Worm (Caenorhabditis elegans) whole organism, young adult: Measurements from ENCODE around the gene F21C10.4.
A peak's percentile ranks its signal among the peaks of the same experiment; 100 is the strongest.

Experiments used
- B0019.2 ChIP-seq: fragments of 200-800 bp; sonication (Bioruptor generic); conservative IDR thresholded peaks from 2 replicates; pipeline ENCODE4 v1.3.6; 2022; ENCODE audit warnings: missing genetic modification reagents, missing genetic modification characterization, missing compliant biosample characterization
- F23B12.7 ChIP-seq: sonication (generic microtip); optimal IDR thresholded peaks from 2 replicates; lab custom pipeline; 2017; ENCODE audit warnings: missing genetic modification characterization, mild to moderate bottlenecking, missing compliant biosample characterization, antibody characterized with exemption, moderate library complexity; ENCODE audit not compliant: insufficient read depth
- F39B2.1 ChIP-seq: fragments of 200-800 bp; sonication (Bioruptor generic); IDR thresholded peaks from 2 replicates; pipeline ENCODE4 v1.3.6; 2022; ENCODE audit warnings: missing genetic modification reagents, missing genetic modification characterization, missing compliant biosample characterization
- F55B11.4 ChIP-seq: sonication (generic microtip); optimal IDR thresholded peaks from 2 replicates; lab custom pipeline; 2016; ENCODE audit warnings: missing compliant biosample characterization, missing genetic modification characterization, borderline replicate concordance; ENCODE audit not compliant: insufficient read depth
- K11D2.4 ChIP-seq: fragments of 200-800 bp; sonication (Bioruptor generic); IDR thresholded peaks from 2 replicates; pipeline ENCODE4 v1.3.6; 2022; ENCODE audit warnings: missing genetic modification reagents, missing genetic modification characterization, missing compliant biosample characterization
- T26A5.8 ChIP-seq: sonication (generic microtip); optimal IDR thresholded peaks from 2 replicates; lab custom pipeline; 2016; ENCODE audit warnings: missing genetic modification characterization, missing compliant biosample characterization
- Y56A3A.18 ChIP-seq: fragments of 200-800 bp; sonication (Bioruptor generic); IDR thresholded peaks from 2 replicates; pipeline ENCODE4 v1.3.6; 2022; ENCODE audit warnings: missing genetic modification reagents, missing genetic modification characterization, missing compliant biosample characterization
- Y79H2A.3 ChIP-seq: fragments of 200-800 bp; sonication (Bioruptor generic); conservative IDR thresholded peaks from 2 replicates; pipeline ENCODE4 v1.3.6; 2022; ENCODE audit warnings: missing genetic modification reagents, missing genetic modification characterization, missing compliant biosample characterization
- Y95B8A.8 ChIP-seq: fragments of 200-800 bp; sonication (Bioruptor generic); IDR thresholded peaks from 2 replicates; pipeline ENCODE4 v1.3.6; 2022; ENCODE audit warnings: missing genetic modification reagents, missing genetic modification characterization, missing compliant biosample characterization
- aptf-3 ChIP-seq: fragments of 200-800 bp; sonication (Bioruptor generic); IDR thresholded peaks from 2 replicates; pipeline ENCODE4 v1.3.6; 2022; ENCODE audit warnings: missing genetic modification characterization, missing compliant biosample characterization
- athp-1 ChIP-seq: sonication (generic microtip); optimal IDR thresholded peaks from 2 replicates; lab custom pipeline; 2017; ENCODE audit warnings: mild to moderate bottlenecking, missing genetic modification characterization, missing compliant biosample characterization
- attf-3 ChIP-seq: fragments of 200-800 bp; sonication (Bioruptor generic); conservative IDR thresholded peaks from 2 replicates; pipeline ENCODE4 v1.3.6; 2022; ENCODE audit warnings: missing genetic modification reagents, missing genetic modification characterization, missing compliant biosample characterization
- attf-6 ChIP-seq: fragments of 200-800 bp; sonication (Bioruptor generic); IDR thresholded peaks from 2 replicates; pipeline ENCODE4 v1.3.6; 2022; ENCODE audit warnings: missing genetic modification reagents, missing genetic modification characterization, missing compliant biosample characterization
- bed-2 ChIP-seq: fragments of 200-800 bp; sonication (Bioruptor generic); IDR thresholded peaks from 2 replicates; pipeline ENCODE4 v1.3.6; 2022; ENCODE audit warnings: missing genetic modification reagents, missing genetic modification characterization, missing compliant biosample characterization
- cebp-2 ChIP-seq: fragments of 200-800 bp; sonication (Bioruptor generic); IDR thresholded peaks from 2 replicates; pipeline ENCODE4 v1.3.6; 2022; ENCODE audit warnings: missing genetic modification characterization, missing compliant biosample characterization
- ceh-40 ChIP-seq: fragments of 200-800 bp; sonication (Bioruptor generic); IDR thresholded peaks from 2 replicates; pipeline ENCODE4 v1.3.6; 2022; ENCODE audit warnings: missing genetic modification characterization, missing compliant biosample characterization
- ceh-58 ChIP-seq: fragments of 200-800 bp; sonication (Bioruptor generic); IDR thresholded peaks from 2 replicates; pipeline ENCODE4 v1.3.6; 2022; ENCODE audit warnings: missing genetic modification characterization, missing compliant biosample characterization
- dox-1 ChIP-seq: fragments of 200-800 bp; sonication (Bioruptor generic); IDR thresholded peaks from 2 replicates; pipeline ENCODE4 v1.3.6; 2022; ENCODE audit warnings: missing genetic modification reagents, missing genetic modification characterization, missing compliant biosample characterization
- egl-44 ChIP-seq: fragments of 200-800 bp; sonication (Bioruptor generic); IDR thresholded peaks from 2 replicates; pipeline ENCODE4 v1.3.6; 2022; ENCODE audit warnings: missing genetic modification reagents, missing genetic modification characterization, missing compliant biosample characterization
- gei-17 ChIP-seq: fragments of 200-800 bp; sonication (Bioruptor generic); optimal IDR thresholded peaks from 2 replicates; lab custom pipeline; 2018; ENCODE audit warnings: mild to moderate bottlenecking, missing genetic modification characterization, missing compliant biosample characterization
- hlh-12 ChIP-seq: sonication (generic microtip); optimal IDR thresholded peaks from 2 replicates; lab custom pipeline; 2016; ENCODE audit warnings: missing genetic modification characterization, missing compliant biosample characterization
- hlh-26 ChIP-seq: fragments of 200-800 bp; sonication (Bioruptor generic); conservative IDR thresholded peaks from 2 replicates; pipeline ENCODE4 v1.3.6; 2022; ENCODE audit warnings: missing genetic modification reagents, missing genetic modification characterization, missing compliant biosample characterization
- hrde-1 ChIP-seq: sonication (generic microtip); optimal IDR thresholded peaks from 2 replicates; lab custom pipeline; 2016; ENCODE audit warnings: missing genetic modification characterization, mild to moderate bottlenecking, missing compliant biosample characterization, moderate library complexity, missing genotype, missing genetic modification reagents, borderline replicate concordance
- hsf-1 ChIP-seq: fragments of 200-800 bp; sonication (Bioruptor generic); IDR thresholded peaks from 2 replicates; pipeline ENCODE4 v1.3.6; 2022; ENCODE audit warnings: missing genetic modification reagents, missing genetic modification characterization, missing compliant biosample characterization
- lin-26 ChIP-seq: fragments of 200-800 bp; sonication (Bioruptor generic); IDR thresholded peaks from 2 replicates; pipeline ENCODE4 v1.3.6; 2022; ENCODE audit warnings: missing genetic modification reagents, missing genetic modification characterization, missing compliant biosample characterization
- lin-54 ChIP-seq: fragments of 200-800 bp; sonication (Bioruptor generic); optimal IDR thresholded peaks from 2 replicates; lab custom pipeline; 2018; ENCODE audit warnings: mild to moderate bottlenecking, missing genetic modification characterization, missing compliant biosample characterization
- lir-1 ChIP-seq: fragments of 200-800 bp; sonication (Bioruptor generic); conservative IDR thresholded peaks from 2 replicates; pipeline ENCODE4 v1.3.6; 2022; ENCODE audit warnings: missing genetic modification reagents, missing genetic modification characterization, missing compliant biosample characterization
- madf-3 ChIP-seq: fragments of 200-800 bp; sonication (Bioruptor generic); IDR thresholded peaks from 2 replicates; pipeline ENCODE4 v1.3.6; 2022; ENCODE audit warnings: missing genetic modification reagents, missing genetic modification characterization, missing compliant biosample characterization
- madf-8 ChIP-seq: fragments of 200-800 bp; sonication (Bioruptor generic); conservative IDR thresholded peaks from 2 replicates; pipeline ENCODE4 v1.3.6; 2022; ENCODE audit warnings: missing genetic modification reagents, missing genetic modification characterization, missing compliant biosample characterization
- mcd-1 ChIP-seq: fragments of 200-800 bp; sonication (Bioruptor generic); IDR thresholded peaks from 2 replicates; pipeline ENCODE4 v1.3.6; 2022; ENCODE audit warnings: missing genetic modification reagents, missing genetic modification characterization, missing compliant biosample characterization
- mxl-1 ChIP-seq: sonication (generic microtip); optimal IDR thresholded peaks from 2 replicates; lab custom pipeline; 2016; ENCODE audit warnings: missing genetic modification characterization, missing compliant biosample characterization
- nfya-1 ChIP-seq: sonication (generic microtip); optimal IDR thresholded peaks from 2 replicates; lab custom pipeline; 2017; ENCODE audit warnings: antibody characterized with exemption, missing compliant biosample characterization, missing genetic modification characterization, borderline replicate concordance; ENCODE audit not compliant: insufficient read depth
- nhr-179 ChIP-seq: sonication (generic microtip); optimal IDR thresholded peaks from 2 replicates; lab custom pipeline; 2016; ENCODE audit warnings: mild to moderate bottlenecking, missing genetic modification characterization, missing compliant biosample characterization
- nhr-80 ChIP-seq: sonication (generic microtip); optimal IDR thresholded peaks from 2 replicates; lab custom pipeline; 2016; ENCODE audit warnings: missing genetic modification characterization, missing compliant biosample characterization
- rec-8 ChIP-seq, 2 experiments: sonication (generic microtip); optimal IDR thresholded peaks; 2 replicates each; lab custom pipeline; 2016; ENCODE audit warnings: mild to moderate bottlenecking in 2 of 2, missing genetic modification characterization in 2 of 2, missing genetic modification reagents in 2 of 2, missing genotype in 2 of 2, missing biosample characterization in 1 of 2, missing compliant biosample characterization in 1 of 2, moderate library complexity in 1 of 2
- repo-1 ChIP-seq: sonication (generic microtip); optimal IDR thresholded peaks from 2 replicates; lab custom pipeline; 2017; ENCODE audit warnings: mild to moderate bottlenecking, missing genetic modification characterization, missing compliant biosample characterization
- sdz-38 ChIP-seq: sonication (generic microtip); optimal IDR thresholded peaks from 2 replicates; lab custom pipeline; 2016; ENCODE audit warnings: missing genotype, missing genetic modification characterization, missing compliant biosample characterization
- snpc-1.1 ChIP-seq: sonication (generic microtip); optimal IDR thresholded peaks from 2 replicates; lab custom pipeline; 2017; ENCODE audit warnings: missing genetic modification characterization, mild to moderate bottlenecking, missing compliant biosample characterization, antibody characterized with exemption, moderate library complexity, missing genotype, missing genetic modification reagents; ENCODE audit not compliant: insufficient read depth
- snpc-3.4 ChIP-seq: sonication (generic microtip); optimal IDR thresholded peaks from 2 replicates; lab custom pipeline; 2017; ENCODE audit warnings: missing genetic modification characterization, mild to moderate bottlenecking, missing compliant biosample characterization, antibody characterized with exemption, moderate library complexity, missing genotype, missing genetic modification reagents
- sptf-2 ChIP-seq: fragments of 200-800 bp; sonication (Bioruptor generic); optimal IDR thresholded peaks from 2 replicates; lab custom pipeline; 2018; ENCODE audit warnings: mild to moderate bottlenecking, missing genetic modification characterization, missing compliant biosample characterization
- ztf-26 ChIP-seq: sonication (generic microtip); optimal IDR thresholded peaks from 2 replicates; lab custom pipeline; 2017; ENCODE audit warnings: missing genetic modification characterization, missing compliant biosample characterization
- ztf-28 ChIP-seq: fragments of 200-800 bp; sonication (Bioruptor generic); IDR thresholded peaks from 2 replicates; pipeline ENCODE4 v1.3.6; 2022; ENCODE audit warnings: missing genetic modification reagents, missing genetic modification characterization, missing compliant biosample characterization

The F21C10.4 gene

DNA sequence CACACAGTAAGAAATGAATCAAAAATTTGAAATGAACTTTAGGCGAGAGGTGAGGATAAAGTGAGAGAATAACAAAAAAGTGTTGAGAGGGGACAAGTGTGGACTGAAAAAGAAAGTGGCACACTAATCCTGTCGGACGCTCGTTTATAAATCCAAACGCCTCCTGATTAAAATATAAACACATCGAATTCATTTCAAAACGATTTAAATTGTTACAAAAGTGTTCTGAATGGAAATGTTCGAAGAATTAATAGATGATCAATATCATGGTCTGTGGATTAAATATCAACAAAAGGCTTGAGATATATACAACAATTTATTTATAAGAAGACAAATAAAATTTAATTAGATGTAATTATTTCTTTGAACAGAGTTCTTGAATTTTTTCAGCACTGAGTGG lies 41.7 kb downstream of the F21C10.4 start, which contains the start of gene B0222.11:
B0222.11 (minus strand) TSS at position 101 of the 400 bp plus-strand sequence.
- TF ChIP-seq F39B2.1 (GFP tag; lab: Robert Waterston, UW), result no peak
- TF ChIP-seq F55B11.4, result no peak
- no peak for TF ChIP-seq nhr-179
- no peak for TF ChIP-seq madf-3 (GFP tag; lab: Robert Waterston, UW)
- no peak for TF ChIP-seq T26A5.8 (tag; lab: Kevin White, UChicago)

DNA sequence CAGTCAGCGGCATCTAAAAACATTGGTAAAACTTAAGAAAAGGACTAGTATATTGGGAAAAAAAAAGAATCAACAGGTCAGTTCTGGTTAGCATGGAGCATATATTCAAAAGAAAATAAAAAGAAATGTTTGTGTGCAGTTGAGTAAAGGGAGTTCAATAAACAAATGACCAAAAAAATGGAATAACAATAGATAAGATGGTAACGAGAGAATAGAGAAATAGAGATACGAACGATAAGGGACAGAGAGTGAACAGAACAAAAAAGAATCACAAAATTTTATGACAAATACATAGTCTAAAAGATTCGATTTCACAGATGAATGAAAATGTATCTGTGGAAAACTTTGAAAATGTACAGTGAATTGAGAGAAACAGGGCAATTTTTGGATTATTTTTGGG lies 46.6 kb downstream of the F21C10.4 start, which contains the start of gene gad-3:
gad-3 (minus strand) TSS at position 17 of the 400 bp plus-strand sequence.
- peak; percentile 60 for TF ChIP-seq nhr-80 (tag; lab: Kevin White, UChicago)
- TF ChIP-seq hlh-12, result no peak
- TF ChIP-seq athp-1, result no peak
- TF ChIP-seq B0019.2 (GFP tag; lab: Robert Waterston, UW), result no peak

DNA sequence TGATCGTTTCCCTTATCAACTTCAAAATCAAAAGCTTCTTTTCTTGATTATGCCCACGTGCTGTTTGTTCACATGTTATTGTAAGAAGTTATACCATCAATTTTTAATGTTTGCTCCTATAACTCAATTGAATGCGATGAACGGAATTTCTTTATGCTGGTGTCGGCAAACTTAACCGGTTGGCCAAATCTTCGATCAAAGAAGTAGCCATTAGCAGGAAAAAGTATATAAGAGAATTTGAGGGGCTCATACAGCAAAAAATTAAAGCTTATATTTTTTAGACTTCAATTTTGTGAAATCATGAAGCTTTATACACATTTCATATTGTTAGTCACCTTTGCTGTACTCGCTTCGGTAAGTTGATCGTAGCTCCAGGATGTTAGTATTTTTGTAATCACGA lies 47.4 kb downstream of the F21C10.4 start, which contains the start of gene pqn-16:
pqn-16 (plus strand) TSS at position 301 of the 400 bp plus-strand sequence.
- TF ChIP-seq Y95B8A.8 (GFP tag; lab: Robert Waterston, UW) (no peak), ceh-58 (no peak), F23B12.7 (tag; lab: Kevin White, UChicago) (no peak), Y79H2A.3 (GFP tag; lab: Robert Waterston, UW) (no peak), hlh-26 (GFP tag; lab: Robert Waterston, UW) (no peak)

DNA sequence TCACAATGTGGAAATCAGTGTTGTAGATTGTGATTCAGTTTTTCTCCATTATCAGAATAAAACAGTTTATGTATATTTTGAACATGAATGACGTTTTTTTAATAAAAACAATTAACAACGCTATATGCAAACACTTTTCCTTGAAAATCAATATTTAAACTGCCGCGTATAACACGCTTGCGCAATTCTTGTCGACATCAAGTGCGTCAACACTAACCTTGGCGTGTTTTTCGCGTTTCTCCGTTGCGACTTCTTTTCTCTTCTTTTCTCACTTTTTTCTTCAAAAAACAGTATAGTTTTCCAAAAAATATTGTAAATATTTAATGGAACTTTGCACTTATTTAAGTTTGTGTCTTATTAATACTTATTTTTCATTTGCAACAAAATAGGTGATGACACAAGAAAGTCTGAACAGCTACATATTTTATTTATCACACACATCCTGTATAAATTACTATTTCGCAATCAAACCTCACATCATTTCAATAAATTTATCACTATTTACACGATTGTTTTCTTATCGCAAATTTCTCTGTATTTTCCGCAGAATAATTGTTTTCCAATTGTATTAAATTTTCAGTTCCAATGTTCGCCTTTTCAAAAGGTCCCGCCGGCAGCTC lies 48.9 kb downstream of the F21C10.4 start, which contains the start of gene spas-1:
spas-1 (plus strand) TSS at position 572 of the 620 bp plus-strand sequence.
- peak; percentile 19 for TF ChIP-seq gei-17 (GFP tag; lab: Kevin White, UChicago)
- peak; percentile 56 for TF ChIP-seq ztf-26 (tag; lab: Kevin White, UChicago)
- TF ChIP-seq madf-8 (GFP tag; lab: Robert Waterston, UW), result no peak; the same call in 1 of the 2 replicates
- TF ChIP-seq hrde-1 (tag; lab: Kevin White, UChicago), result no peak
- peak; percentile 97 for TF ChIP-seq lin-54
- TF ChIP-seq ceh-40 (GFP tag; lab: Robert Waterston, UW), result no peak
- no peak for TF ChIP-seq hsf-1
- no peak for TF ChIP-seq F39B2.1 (GFP tag; lab: Robert Waterston, UW)
- TF ChIP-seq egl-44 (GFP tag; lab: Robert Waterston, UW), result no peak
- TF ChIP-seq dox-1 (GFP tag; lab: Robert Waterston, UW), result peak; percentile 85
- TF ChIP-seq ztf-28 (GFP tag; lab: Robert Waterston, UW), result no peak
- TF ChIP-seq nhr-80 (tag; lab: Kevin White, UChicago), result peak; percentile 77
- TF ChIP-seq attf-3 (GFP tag; lab: Robert Waterston, UW), result 0 out of 2 replicates have a peak, but pooled peaks have one; percentile 14
- TF ChIP-seq repo-1 (tag; lab: Kevin White, UChicago), result peak; percentile 38
- no peak for TF ChIP-seq athp-1
- peak; percentile 49; the same call in 1 of the 2 replicates for TF ChIP-seq Y56A3A.18
- no peak for TF ChIP-seq attf-6
- TF ChIP-seq rec-8 (tag; optimal IDR thresholded peaks at IDR 0.05; lab: Kevin White, UChicago), result no peak
- no peak for TF ChIP-seq aptf-3 (GFP tag; lab: Robert Waterston, UW)
- no peak for TF ChIP-seq cebp-2
- TF ChIP-seq mcd-1 (GFP tag; lab: Robert Waterston, UW), result peak; percentile 84
- no peak for TF ChIP-seq lin-26 (GFP tag; lab: Robert Waterston, UW)
- TF ChIP-seq snpc-1.1 (tag; lab: Kevin White, UChicago), result peak; percentile 16
- no peak for TF ChIP-seq sptf-2 (GFP tag; lab: Kevin White, UChicago)
- TF ChIP-seq nfya-1 (tag; lab: Kevin White, UChicago), result no peak
- no peak for TF ChIP-seq bed-2 (GFP tag; lab: Robert Waterston, UW)
- peak; percentile 40; the same call in 1 of the 2 replicates for TF ChIP-seq K11D2.4 (GFP tag; lab: Robert Waterston, UW)
- no peak for TF ChIP-seq mxl-1 (tag; lab: Kevin White, UChicago)
- TF ChIP-seq lir-1 (GFP tag; lab: Robert Waterston, UW), result no peak; the same call in 1 of the 2 replicates
- TF ChIP-seq sdz-38, result no peak
- peak; percentile 71 for TF ChIP-seq snpc-3.4 (tag; lab: Kevin White, UChicago)
